Worm (Caenorhabditis elegans): ENCODE data around the gene aagr-3.

aagr-3 gene

ce11 chrV:9730743-9731706 lies 1.7 kb upstream of the aagr-3 start (continued):
- TF ChIP-seq nhr-129 (tag; optimal IDR thresholded peaks at IDR 0.05) (peak; percentile 98), nhr-6 (tag; optimal IDR thresholded peaks at IDR 0.05) (peak; percentile 77), skn-1 (tag; optimal IDR thresholded peaks at IDR 0.05) (peak; percentile 55)

DNA sequence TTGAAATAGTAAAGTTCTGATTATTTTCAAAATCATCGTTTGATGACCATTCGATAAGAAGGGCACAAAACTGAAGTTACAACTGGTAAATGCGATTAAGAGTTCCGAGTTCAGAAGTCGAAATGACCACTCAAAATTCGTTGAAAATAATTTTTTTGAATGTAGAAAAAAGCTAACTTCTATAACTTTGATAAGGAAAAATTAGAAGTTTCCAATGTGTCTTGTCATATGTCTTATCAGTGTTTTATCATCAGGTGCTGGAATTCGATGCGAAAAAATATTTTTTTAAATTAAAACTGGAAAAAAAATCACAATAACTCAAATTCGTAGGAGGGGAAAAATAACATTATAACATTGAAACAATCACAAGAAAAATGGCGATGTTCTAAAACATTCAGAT lies 3.6 kb downstream of the aagr-3 start:
- TF ChIP-seq elt-3 (tag; optimal IDR thresholded peaks at IDR 0.05): no peak
- TF ChIP-seq fos-1 (tag; optimal IDR thresholded peaks at IDR 0.05): peak; percentile 55

ce11 chrV:9724021-9724671 lies 5.2 kb downstream of the aagr-3 start, which contains the start of gene slcr-46.3:
slcr-46.3 (minus strand) TSS chrV:9724106.
- TF ChIP-seq unc-55 (GFP tag; optimal IDR thresholded peaks at IDR 0.05): no peak
- TF ChIP-seq nhr-129 (tag; optimal IDR thresholded peaks at IDR 0.05): peak; percentile 8
- peak; percentile 30 for TF ChIP-seq C34F6.9 (tag; optimal IDR thresholded peaks at IDR 0.05)

DNA sequence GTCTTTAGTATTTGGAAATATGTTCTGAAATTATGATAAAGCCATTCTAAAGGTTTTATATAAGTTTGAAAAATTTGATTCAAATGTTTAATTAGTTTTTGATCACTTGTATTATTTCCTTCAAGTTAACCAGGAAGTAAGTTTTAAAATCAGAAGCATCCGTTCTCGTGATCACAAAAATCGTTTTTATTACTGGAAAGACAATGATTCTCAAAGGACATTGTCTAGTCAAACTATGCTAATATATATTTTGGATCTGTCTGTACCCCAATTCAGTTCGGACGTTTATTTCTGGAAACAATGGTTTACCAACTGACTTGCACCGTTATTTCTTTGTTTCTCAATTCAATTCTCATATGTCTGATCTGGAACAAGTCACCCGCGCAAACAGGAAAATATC lies 12.9 kb downstream of the aagr-3 start, which contains the start of gene str-188:
str-188 (plus strand) TSS at position 301 of the 400 bp plus-strand sequence.
- no peak for TF ChIP-seq aly-2 (tag; optimal IDR thresholded peaks at IDR 0.05)

ce11 chrV:9714909-9715308 lies 14.4 kb downstream of the aagr-3 start, which contains the start of gene F40F9.3:
F40F9.3 (plus strand) TSS chrV:9715209.
- TF ChIP-seq elt-3 (tag; optimal IDR thresholded peaks at IDR 0.05) (no peak), snpc-4 (tag; optimal IDR thresholded peaks at IDR 0.05) (no peak), crh-2 (tag; optimal IDR thresholded peaks at IDR 0.05) (no peak), lin-11 (tag; optimal IDR thresholded peaks at IDR 0.05) (no peak), skn-1 (tag; optimal IDR thresholded peaks at IDR 0.05) (no peak), ztf-1 (GFP tag; conservative IDR thresholded peaks at IDR 0.05) (no peak), lsy-2 (tag; optimal IDR thresholded peaks at IDR 0.05) (no peak), ceh-82 (tag; optimal IDR thresholded peaks at IDR 0.05) (no peak), lin-13 (GFP tag; optimal IDR thresholded peaks at IDR 0.05) (no peak), nhr-21 (tag; optimal IDR thresholded peaks at IDR 0.05) (no peak), ama-1 (optimal IDR thresholded peaks at IDR 0.05) (no peak), unc-39 (tag; optimal IDR thresholded peaks at IDR 0.05) (no peak), nhr-11 (tag; optimal IDR thresholded peaks at IDR 0.05) (no peak), nhr-10 (tag; optimal IDR thresholded peaks at IDR 0.05) (no peak)

- TF ChIP-seq mab-5 (tag; optimal IDR thresholded peaks at IDR 0.05) (no peak), elt-3 (tag; optimal IDR thresholded peaks at IDR 0.05) (no peak)
These were observed 15.8 kb downstream of the aagr-3 start, which contains the start of gene F40F9.10 for ce11 chrV:9713532-9713931. F40F9.10 (minus strand) TSS chrV:9713632.

DNA sequence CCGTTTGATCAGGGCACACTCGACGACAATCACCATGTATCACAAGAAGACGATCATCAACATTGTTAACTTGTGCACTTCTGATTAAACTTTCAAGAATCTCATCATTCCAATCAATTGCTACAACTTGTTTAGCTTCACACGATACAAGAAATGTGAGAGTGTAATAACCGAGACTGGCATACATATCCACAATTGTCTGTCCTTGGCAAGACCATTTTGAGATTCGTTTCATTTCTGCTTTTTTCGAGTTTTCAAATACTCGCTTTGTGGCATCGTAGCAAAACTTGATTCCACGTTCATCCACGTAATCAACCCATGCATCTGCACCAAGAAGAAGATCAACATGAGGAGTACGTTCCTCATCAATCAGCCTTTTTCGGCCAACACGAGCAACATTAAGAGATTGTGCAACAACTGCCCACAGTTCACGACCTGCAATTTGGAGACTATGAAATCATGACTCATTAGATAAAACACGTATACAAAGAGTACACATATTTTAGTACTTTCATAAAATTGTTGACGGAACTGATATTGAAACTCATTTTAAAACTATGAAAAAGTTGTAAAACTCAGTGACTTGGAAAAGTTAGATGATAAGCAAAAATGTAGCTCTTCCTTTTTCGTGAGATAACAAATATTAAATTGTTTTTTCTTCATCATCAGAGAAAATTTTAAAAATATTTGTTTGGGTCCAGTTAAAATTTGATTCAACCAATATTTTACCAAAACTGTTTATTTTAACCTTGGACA lies 16.7 kb downstream of the aagr-3 start:
- TF ChIP-seq unc-62 (GFP tag; optimal IDR thresholded peaks at IDR 0.05) (no peak), fos-1 (tag; optimal IDR thresholded peaks at IDR 0.05) (peak; percentile 80)

DNA sequence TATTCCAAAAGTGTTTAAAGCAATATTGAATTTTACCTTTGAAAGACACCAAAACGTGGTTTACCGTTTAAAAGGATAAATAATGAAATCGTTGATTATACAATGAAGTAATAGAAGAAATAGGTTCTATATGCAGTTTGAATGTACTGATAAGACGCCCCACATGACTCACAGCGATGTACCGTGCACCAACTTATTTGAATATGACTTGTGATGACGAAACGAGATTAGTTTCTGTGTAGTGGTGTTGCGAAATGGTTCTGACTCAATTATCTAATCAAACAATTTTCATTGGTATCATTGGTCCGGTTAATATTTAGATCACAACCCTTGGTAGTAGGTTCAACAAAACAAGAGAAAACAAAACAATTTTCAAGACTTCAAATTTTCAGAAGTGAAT lies 18.1 kb downstream of the aagr-3 start:
- peak; percentile 92 for TF ChIP-seq fos-1 (tag; optimal IDR thresholded peaks at IDR 0.05)
- no peak for TF ChIP-seq Y55F3AM.14 (GFP tag; optimal IDR thresholded peaks at IDR 0.05)
- no peak for TF ChIP-seq lin-11 (tag; optimal IDR thresholded peaks at IDR 0.05)
- no peak for TF ChIP-seq nhr-10 (tag; optimal IDR thresholded peaks at IDR 0.05)
- peak; percentile 21 for TF ChIP-seq crh-2 (tag; optimal IDR thresholded peaks at IDR 0.05)
- no peak for TF ChIP-seq gmeb-1 (tag; optimal IDR thresholded peaks at IDR 0.05)
